Fruit fly (Drosophila melanogaster): ENCODE data around the gene CG13771.

Gene CG13771

dm6 chr2L:6700742-6701141 is 37.3 kb upstream of the CG13771 start:
- TF ChIP-seq woc (GFP tag; optimal IDR thresholded peaks at IDR 0.05): no peak
- no peak for TF ChIP-seq Jra (GFP tag; optimal IDR thresholded peaks at IDR 0.05)
- no peak for TF ChIP-seq fru (GFP tag; optimal IDR thresholded peaks at IDR 0.05)
- no peak for TF ChIP-seq rgr (GFP tag; optimal IDR thresholded peaks at IDR 0.05)
- no peak for TF ChIP-seq Dfd (GFP tag; optimal IDR thresholded peaks at IDR 0.05)
- TF ChIP-seq dmrt93B (GFP tag; optimal IDR thresholded peaks at IDR 0.05): no peak
- TF ChIP-seq Hr83 (GFP tag; optimal IDR thresholded peaks at IDR 0.05; ENCODE audit: poor library complexity, severe bottlenecking): no peak
- no peak for TF ChIP-seq HLH106 (tag; optimal IDR thresholded peaks at IDR 0.05)
- no peak for TF ChIP-seq jim (GFP tag; optimal IDR thresholded peaks at IDR 0.05)
- TF ChIP-seq CG32264 (GFP tag; optimal IDR thresholded peaks at IDR 0.05): no peak
- no peak for TF ChIP-seq N (GFP tag; optimal IDR thresholded peaks at IDR 0.05)
- no peak for TF ChIP-seq tai (GFP tag; optimal IDR thresholded peaks at IDR 0.05)

- TF ChIP-seq fru (GFP tag; optimal IDR thresholded peaks at IDR 0.05): peak; percentile 71
- peak in 1 of 2 experiments; percentile 59 for TF ChIP-seq foxo (GFP tag; optimal IDR thresholded peaks at IDR 0.05)
- no peak for TF ChIP-seq Mio (GFP tag; optimal IDR thresholded peaks at IDR 0.05)
- peak; percentile 68 for TF ChIP-seq HLH106 (tag; optimal IDR thresholded peaks at IDR 0.05)
- TF ChIP-seq brk (GFP tag; optimal IDR thresholded peaks at IDR 0.05): no peak
- peak; percentile 14 for TF ChIP-seq CG32264 (GFP tag; optimal IDR thresholded peaks at IDR 0.05)
- TF ChIP-seq Sp1 (GFP tag; optimal IDR thresholded peaks at IDR 0.05): peak; percentile 52
- TF ChIP-seq dmrt93B (GFP tag; optimal IDR thresholded peaks at IDR 0.05): peak; percentile 31
- peak; percentile 63 for TF ChIP-seq h (GFP tag; optimal IDR thresholded peaks at IDR 0.05)
- TF ChIP-seq sage (GFP tag; optimal IDR thresholded peaks at IDR 0.05): no peak
- TF ChIP-seq Abd-B (GFP tag; optimal IDR thresholded peaks at IDR 0.05): no peak
- no peak for TF ChIP-seq jim (GFP tag; optimal IDR thresholded peaks at IDR 0.05)
- no peak for TF ChIP-seq CrebA (GFP tag; optimal IDR thresholded peaks at IDR 0.05; ENCODE audit: borderline replicate concordance)
- peak; percentile 60 for TF ChIP-seq OdsH (GFP tag; optimal IDR thresholded peaks at IDR 0.05)
- TF ChIP-seq ey (GFP tag; optimal IDR thresholded peaks at IDR 0.05): peak; percentile 63
- TF ChIP-seq tai (GFP tag; optimal IDR thresholded peaks at IDR 0.05): no peak
- peak; percentile 70 for TF ChIP-seq br (GFP tag; optimal IDR thresholded peaks at IDR 0.05)
- peak; percentile 48 for TF ChIP-seq Hnf4 (GFP tag; optimal IDR thresholded peaks at IDR 0.05)
- no peak for TF ChIP-seq Rel (GFP tag; optimal IDR thresholded peaks at IDR 0.05)
- no peak for TF ChIP-seq Rel (tag; optimal IDR thresholded peaks at IDR 0.05)
- TF ChIP-seq rgr (GFP tag; optimal IDR thresholded peaks at IDR 0.05): peak; percentile 66
- peak; percentile 51 for TF ChIP-seq psq (GFP tag; optimal IDR thresholded peaks at IDR 0.05)
These were observed 35.0 kb upstream of the CG13771 start for dm6 chr2L:6698387-6698786.

- no peak for TF ChIP-seq CG9705 (GFP tag; optimal IDR thresholded peaks at IDR 0.05)
- no peak for TF ChIP-seq Jra (GFP tag; optimal IDR thresholded peaks at IDR 0.05)
- no peak for TF ChIP-seq Myc (optimal IDR thresholded peaks at IDR 0.05)
- no peak for TF ChIP-seq brk (GFP tag; optimal IDR thresholded peaks at IDR 0.05)
- no peak for TF ChIP-seq HLH106 (tag; optimal IDR thresholded peaks at IDR 0.05)
- TF ChIP-seq sv (GFP tag; optimal IDR thresholded peaks at IDR 0.05): no peak
- TF ChIP-seq Dif (GFP tag; optimal IDR thresholded peaks at IDR 0.05; ENCODE audit: partially characterized antibody): no peak
- TF ChIP-seq CG32264 (GFP tag; optimal IDR thresholded peaks at IDR 0.05): no peak
- TF ChIP-seq N (GFP tag; optimal IDR thresholded peaks at IDR 0.05): no peak
- TF ChIP-seq h (GFP tag; optimal IDR thresholded peaks at IDR 0.05): no peak
- no peak for TF ChIP-seq CrebA (GFP tag; optimal IDR thresholded peaks at IDR 0.05; ENCODE audit: borderline replicate concordance)
- TF ChIP-seq sage (GFP tag; optimal IDR thresholded peaks at IDR 0.05): no peak
- TF ChIP-seq Rel (GFP tag; optimal IDR thresholded peaks at IDR 0.05): no peak
- TF ChIP-seq Rel (tag; optimal IDR thresholded peaks at IDR 0.05): no peak
- no peak for TF ChIP-seq OdsH (GFP tag; optimal IDR thresholded peaks at IDR 0.05)
- no peak for TF ChIP-seq Dfd (GFP tag; optimal IDR thresholded peaks at IDR 0.05)
These were observed 32.8 kb upstream of the CG13771 start for dm6 chr2L:6696229-6696628.

- TF ChIP-seq psq (GFP tag; optimal IDR thresholded peaks at IDR 0.05) (peak; percentile 40), Sp1 (GFP tag; optimal IDR thresholded peaks at IDR 0.05) (peak; percentile 65), CG32264 (GFP tag; optimal IDR thresholded peaks at IDR 0.05) (no peak), h (GFP tag; optimal IDR thresholded peaks at IDR 0.05) (peak; percentile 65), N (GFP tag; optimal IDR thresholded peaks at IDR 0.05) (no peak), woc (GFP tag; optimal IDR thresholded peaks at IDR 0.05) (peak; percentile 35), CG9705 (GFP tag; optimal IDR thresholded peaks at IDR 0.05) (peak; percentile 18), br (GFP tag; optimal IDR thresholded peaks at IDR 0.05) (peak; percentile 37), ey (GFP tag; optimal IDR thresholded peaks at IDR 0.05) (peak; percentile 23), HLH106 (tag; optimal IDR thresholded peaks at IDR 0.05) (peak; percentile 52), rgr (GFP tag; optimal IDR thresholded peaks at IDR 0.05) (peak; percentile 24), fru (GFP tag; optimal IDR thresholded peaks at IDR 0.05) (peak; percentile 49), foxo (GFP tag; optimal IDR thresholded peaks at IDR 0.05) (peak in 1 of 2 experiments; percentile 56), OdsH (GFP tag; optimal IDR thresholded peaks at IDR 0.05) (peak; percentile 45), dsf (GFP tag; optimal IDR thresholded peaks at IDR 0.05; ENCODE audit: borderline replicate concordance) (no peak), sage (GFP tag; optimal IDR thresholded peaks at IDR 0.05) (no peak)
These were observed 30.4 kb upstream of the CG13771 start for dm6 chr2L:6693794-6694254.

Data from whole organism, wandering third instar larva.